Worm (Caenorhabditis elegans) whole organism, early embryonic: ENCODE data around the gene Y71H2B.4.
"Not testable (repeated sequence)": the region's sequence is repeated elsewhere in the genome, so short reads cannot be mapped to it uniquely, and the experiment has no call there.

Experiments
- B0310.2 ChIP-seq: sonication (generic microtip); optimal IDR thresholded peaks from 2 replicates; lab custom pipeline; 2016; ENCODE audit warnings: mild to moderate bottlenecking, missing genetic modification characterization, missing compliant biosample characterization
- F13C5.2 ChIP-seq: sonication (generic microtip); optimal IDR thresholded peaks from 2 replicates; lab custom pipeline; 2017; ENCODE audit warnings: mild to moderate bottlenecking, missing genetic modification characterization, inconsistent platforms, missing compliant biosample characterization
- aly-1 ChIP-seq: sonication (generic microtip); optimal IDR thresholded peaks from 2 replicates; lab custom pipeline; 2016; ENCODE audit warnings: missing genetic modification characterization, missing compliant biosample characterization
- ama-1 ChIP-seq: fragments of 150-350 bp; optimal IDR thresholded peaks from 2 replicates; lab custom pipeline; 2014
- ceh-13 ChIP-seq: fragments of 200-800 bp; sonication (Bioruptor generic); optimal IDR thresholded peaks from 2 replicates; lab custom pipeline; 2018; ENCODE audit warnings: mild to moderate bottlenecking, missing genetic modification characterization, missing compliant biosample characterization
- ceh-36 ChIP-seq: sonication (generic microtip); optimal IDR thresholded peaks from 2 replicates; lab custom pipeline; 2016; ENCODE audit warnings: missing genetic modification characterization, inconsistent platforms, missing compliant biosample characterization
- ets-7 ChIP-seq: sonication (generic microtip); optimal IDR thresholded peaks from 2 replicates; lab custom pipeline; 2016; ENCODE audit warnings: missing genotype, missing genetic modification characterization, missing compliant biosample characterization
- flt-1 ChIP-seq: fragments of 200-800 bp; sonication (Bioruptor generic); IDR thresholded peaks from 2 replicates; pipeline ENCODE4 v1.3.6; 2022; ENCODE audit warnings: missing genetic modification characterization, missing compliant biosample characterization
- hmbx-1 ChIP-seq: sonication (generic microtip); optimal IDR thresholded peaks from 2 replicates; lab custom pipeline; 2016; ENCODE audit warnings: mild to moderate bottlenecking, missing genetic modification characterization, missing compliant biosample characterization
- hmg-4 ChIP-seq: fragments of 200-800 bp; sonication (Bioruptor generic); optimal IDR thresholded peaks from 2 replicates; lab custom pipeline; 2018; ENCODE audit warnings: mild to moderate bottlenecking, missing genetic modification characterization, missing compliant biosample characterization
- hnd-1 ChIP-seq: sonication (generic microtip); optimal IDR thresholded peaks from 2 replicates; lab custom pipeline; 2016; ENCODE audit warnings: missing genetic modification characterization, missing compliant biosample characterization
- pes-1 ChIP-seq: fragments of 200-800 bp; sonication (Bioruptor generic); IDR thresholded peaks from 2 replicates; pipeline ENCODE4 v1.3.6; 2022; ENCODE audit warnings: missing genetic modification reagents, missing genetic modification characterization, missing compliant biosample characterization
- scrt-1 ChIP-seq: fragments of 200-800 bp; sonication (Bioruptor generic); IDR thresholded peaks from 2 replicates; pipeline ENCODE4 v1.3.6; 2022; ENCODE audit warnings: missing genetic modification characterization, missing compliant biosample characterization
- sea-1 ChIP-seq: fragments of 200-800 bp; sonication (Bioruptor generic); conservative IDR thresholded peaks from 2 replicates; pipeline ENCODE4 v1.3.6; 2022; ENCODE audit warnings: missing genetic modification characterization, missing compliant biosample characterization
- tbx-11 ChIP-seq: fragments of 200-800 bp; sonication (Bioruptor generic); IDR thresholded peaks from 2 replicates; pipeline ENCODE4 v1.3.6; 2022; ENCODE audit warnings: missing genetic modification characterization, missing compliant biosample characterization
- tbx-37 ChIP-seq: fragments of 200-800 bp; sonication (Bioruptor generic); conservative IDR thresholded peaks from 2 replicates; pipeline ENCODE4 v1.3.6; 2022; ENCODE audit warnings: missing genetic modification reagents, missing genetic modification characterization, missing compliant biosample characterization
- tra-4 ChIP-seq: sonication (generic microtip); optimal IDR thresholded peaks from 2 replicates; lab custom pipeline; 2017; ENCODE audit warnings: missing genetic modification characterization, missing compliant biosample characterization

The Y71H2B.4 gene

DNA sequence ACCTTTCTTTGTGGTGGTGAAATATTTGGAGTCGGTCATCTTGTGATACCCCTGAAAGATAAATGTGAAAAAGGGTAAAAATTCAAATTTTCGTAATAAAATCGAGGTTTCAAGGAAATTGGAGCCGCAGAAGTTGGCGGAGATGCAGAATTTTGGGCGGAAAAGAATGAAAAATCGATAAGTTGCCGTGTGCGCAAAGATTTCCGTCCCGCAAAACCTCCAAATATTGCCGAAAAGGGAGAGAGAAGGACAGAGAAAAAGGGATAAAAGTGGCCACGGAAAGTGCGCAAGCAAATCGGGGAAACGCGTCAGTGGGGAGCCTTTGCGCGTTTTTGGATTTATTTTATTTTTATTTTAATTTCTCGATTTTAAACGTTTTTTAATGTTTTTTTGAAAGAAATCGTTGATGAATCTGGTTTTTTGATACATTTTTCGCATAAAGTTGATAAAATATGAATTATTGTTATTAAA lies 21.7 kb upstream of the Y71H2B.4 start, which contains the start of gene apb-1:
apb-1 (minus strand) TSS at position 51 of the 471 bp plus-strand sequence.
- TF ChIP-seq F13C5.2 (tag; lab: Kevin White, UChicago) (peak; percentile 88), scrt-1 (0 out of 2 replicates have a peak, but pooled peaks have one; percentile 50), ceh-36 (tag; lab: Kevin White, UChicago) (peak; percentile 42), tra-4 (tag; lab: Kevin White, UChicago) (no peak), hnd-1 (tag; lab: Kevin White, UChicago) (no peak), ceh-13 (GFP tag; lab: Kevin White, UChicago) (no peak), aly-1 (tag; lab: Kevin White, UChicago) (no peak), ets-7 (tag; lab: Kevin White, UChicago) (no peak), pes-1 (GFP tag; lab: Robert Waterston, UW) (peak; percentile 74), hmbx-1 (tag; lab: Kevin White, UChicago) (no peak), tbx-37 (0 out of 2 replicates have a peak, but pooled peaks have one; percentile 38), flt-1 (GFP tag; lab: Robert Waterston, UW) (peak; percentile 68), ama-1 (lab: Kevin White, UChicago) (no peak), hmg-4 (GFP tag; lab: Kevin White, UChicago) (peak; percentile 75), B0310.2 (no peak), tbx-11 (GFP tag; lab: Robert Waterston, UW) (peak; percentile 65; the same call in 1 of the 2 replicates), sea-1 (GFP tag; lab: Robert Waterston, UW) (0 out of 2 replicates have a peak, but pooled peaks have one; percentile 11)

DNA sequence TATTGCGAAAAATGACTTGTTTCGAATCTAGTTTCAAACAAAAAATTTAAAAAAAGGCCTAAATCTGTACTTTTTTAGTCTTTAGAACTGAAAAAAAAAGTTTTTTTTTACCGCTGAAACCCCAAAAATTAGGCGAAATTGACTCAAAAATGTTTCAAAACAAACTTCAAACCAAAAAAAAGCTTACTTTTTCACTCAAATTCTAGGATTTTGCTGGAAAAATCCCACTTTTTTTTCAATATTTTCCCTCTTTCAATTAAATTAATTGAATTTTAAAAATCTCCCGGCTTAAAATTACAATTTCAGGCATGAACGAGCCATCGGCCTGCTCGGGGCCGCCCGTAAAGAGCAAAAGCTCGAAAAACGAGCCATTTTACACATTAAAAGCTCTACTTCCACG lies 21.0 kb upstream of the Y71H2B.4 start, which contains the start of gene mdt-19:
mdt-19 (plus strand) TSS at position 301 of the 400 bp plus-strand sequence.
- TF ChIP-seq hmg-4 (GFP tag; lab: Kevin White, UChicago), result no peak
- no peak for TF ChIP-seq sea-1 (GFP tag; lab: Robert Waterston, UW)
- no peak for TF ChIP-seq scrt-1
- TF ChIP-seq ets-7 (tag; lab: Kevin White, UChicago), result no peak
- TF ChIP-seq tbx-37, result no peak
- no peak for TF ChIP-seq pes-1 (GFP tag; lab: Robert Waterston, UW)
- no peak for TF ChIP-seq ama-1 (lab: Kevin White, UChicago)

DNA sequence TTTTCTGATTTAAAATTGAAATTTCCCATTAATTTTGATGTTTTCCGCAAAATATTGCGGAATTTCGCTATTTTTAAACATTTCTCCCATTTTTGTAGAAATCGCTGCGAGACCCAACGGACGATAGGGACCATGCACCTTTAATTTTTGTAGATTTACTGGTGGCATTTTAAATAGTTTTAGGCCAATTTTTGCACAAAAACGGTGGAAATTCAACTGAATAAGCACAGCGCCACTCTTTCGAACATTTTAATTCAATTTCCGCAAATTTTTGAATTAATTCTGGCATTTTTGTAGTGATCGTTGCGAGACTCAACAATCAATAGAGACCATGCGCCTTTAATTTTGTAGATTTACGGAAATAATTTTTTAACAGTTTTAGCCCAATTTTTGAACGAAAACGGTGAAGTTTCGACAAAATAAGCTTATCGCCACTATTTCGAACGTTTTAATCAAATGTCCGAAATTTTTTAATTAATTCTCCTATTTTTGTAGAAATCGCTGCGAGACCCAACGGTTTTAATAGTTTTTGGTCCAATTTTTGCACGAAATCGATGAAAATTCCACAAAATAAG lies 20.2 kb upstream of the Y71H2B.4 start:
- TF ChIP-seq hnd-1 (tag; lab: Kevin White, UChicago), result no peak
- TF ChIP-seq B0310.2, result no peak
- no peak for TF ChIP-seq ceh-13 (GFP tag; lab: Kevin White, UChicago)
- no peak for TF ChIP-seq tra-4 (tag; lab: Kevin White, UChicago)
- TF ChIP-seq hmg-4 (GFP tag; lab: Kevin White, UChicago), result no peak
- TF ChIP-seq flt-1 (GFP tag; lab: Robert Waterston, UW), result no peak
- no peak for TF ChIP-seq sea-1 (GFP tag; lab: Robert Waterston, UW)
- no peak for TF ChIP-seq F13C5.2 (tag; lab: Kevin White, UChicago)
- no peak for TF ChIP-seq ceh-36 (tag; lab: Kevin White, UChicago)
- TF ChIP-seq pes-1 (GFP tag; lab: Robert Waterston, UW), result no peak
- TF ChIP-seq scrt-1, result no peak
- TF ChIP-seq hmbx-1 (tag; lab: Kevin White, UChicago), result no peak
- no peak for TF ChIP-seq ets-7 (tag; lab: Kevin White, UChicago)
- TF ChIP-seq aly-1 (tag; lab: Kevin White, UChicago), result no peak

DNA sequence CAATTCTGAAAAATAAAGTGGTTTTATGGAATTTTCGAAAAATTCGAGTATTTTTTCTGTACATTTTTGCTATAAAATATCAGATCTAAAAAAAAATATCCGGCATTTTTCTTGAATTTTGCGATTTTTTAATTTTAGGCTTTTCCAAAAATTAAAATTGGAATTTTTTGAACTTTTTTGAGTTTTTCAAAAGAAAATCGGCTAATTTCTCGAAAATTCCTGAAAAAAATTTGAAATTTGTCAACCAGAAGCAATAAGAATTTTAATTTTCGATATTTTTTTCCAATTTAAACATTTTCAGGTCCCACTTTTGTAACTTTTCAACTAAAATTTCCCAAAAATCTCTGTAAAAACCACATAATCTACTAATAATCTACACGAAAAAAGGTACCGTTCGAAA lies 15.1 kb upstream of the Y71H2B.4 start, which contains the start of gene Y71H2B.11:
Y71H2B.11 (plus strand) TSS at position 301 of the 400 bp plus-strand sequence.
- TF ChIP-seq ama-1 (lab: Kevin White, UChicago), result no peak

DNA sequence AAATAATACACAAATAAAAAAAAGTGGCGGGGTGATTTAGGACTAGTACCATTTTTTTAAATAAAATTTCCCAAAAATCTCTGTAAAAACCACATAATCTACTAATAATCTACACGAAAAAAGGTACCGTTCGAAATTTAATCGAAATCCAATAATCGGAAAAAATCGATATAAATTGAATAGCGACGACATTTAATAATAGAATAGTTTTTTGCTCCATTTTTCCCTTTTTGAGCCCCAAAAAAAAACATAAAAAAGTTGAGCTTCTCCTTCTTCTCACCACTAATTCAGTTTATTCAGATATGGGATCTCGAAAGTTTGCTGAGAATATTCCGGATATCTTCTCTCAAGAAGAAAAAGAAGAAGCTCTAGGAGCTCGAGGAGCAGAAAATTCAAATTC lies 11.0 kb upstream of the Y71H2B.4 start, which contains the start of gene Y71H2B.5:
Y71H2B.5 (plus strand) TSS at position 301 of the 400 bp plus-strand sequence.
- TF ChIP-seq hmg-4 (GFP tag; lab: Kevin White, UChicago); ama-1 (lab: Kevin White, UChicago); tra-4 (tag; lab: Kevin White, UChicago): not testable (repeated sequence)

DNA sequence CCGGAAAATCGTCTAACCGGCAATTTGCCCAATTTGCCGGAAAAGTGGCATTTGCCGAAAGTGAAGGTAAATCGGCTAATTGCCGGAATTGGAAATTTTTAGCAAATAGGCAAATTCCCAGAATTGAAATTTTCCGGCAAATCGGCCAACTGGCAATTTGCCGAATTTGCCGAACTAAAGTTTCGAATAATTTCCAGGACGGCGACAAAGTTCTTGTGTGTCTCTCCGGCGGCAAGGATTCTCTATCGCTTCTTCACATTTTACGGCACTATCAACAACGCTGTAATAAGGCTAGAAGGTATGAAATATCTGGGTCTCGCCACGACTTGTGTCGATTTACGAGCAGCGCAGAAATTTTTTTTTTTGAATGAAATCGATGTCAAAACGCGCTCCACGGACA lies 2.6 kb upstream of the Y71H2B.4 start:
- TF ChIP-seq scrt-1, result no peak
- no peak for TF ChIP-seq hnd-1 (tag; lab: Kevin White, UChicago)
- TF ChIP-seq tra-4 (tag; lab: Kevin White, UChicago), result no peak
- no peak for TF ChIP-seq hmg-4 (GFP tag; lab: Kevin White, UChicago)
- no peak for TF ChIP-seq ceh-36 (tag; lab: Kevin White, UChicago)
- no peak for TF ChIP-seq hmbx-1 (tag; lab: Kevin White, UChicago)
- TF ChIP-seq tbx-11 (GFP tag; lab: Robert Waterston, UW), result no peak
- TF ChIP-seq F13C5.2 (tag; lab: Kevin White, UChicago), result no peak
- TF ChIP-seq ets-7 (tag; lab: Kevin White, UChicago), result no peak
- no peak for TF ChIP-seq pes-1 (GFP tag; lab: Robert Waterston, UW)
- TF ChIP-seq B0310.2, result no peak
- TF ChIP-seq tbx-37, result no peak
- no peak for TF ChIP-seq ama-1 (lab: Kevin White, UChicago)
- no peak for TF ChIP-seq sea-1 (GFP tag; lab: Robert Waterston, UW)
- TF ChIP-seq flt-1 (GFP tag; lab: Robert Waterston, UW), result no peak

DNA sequence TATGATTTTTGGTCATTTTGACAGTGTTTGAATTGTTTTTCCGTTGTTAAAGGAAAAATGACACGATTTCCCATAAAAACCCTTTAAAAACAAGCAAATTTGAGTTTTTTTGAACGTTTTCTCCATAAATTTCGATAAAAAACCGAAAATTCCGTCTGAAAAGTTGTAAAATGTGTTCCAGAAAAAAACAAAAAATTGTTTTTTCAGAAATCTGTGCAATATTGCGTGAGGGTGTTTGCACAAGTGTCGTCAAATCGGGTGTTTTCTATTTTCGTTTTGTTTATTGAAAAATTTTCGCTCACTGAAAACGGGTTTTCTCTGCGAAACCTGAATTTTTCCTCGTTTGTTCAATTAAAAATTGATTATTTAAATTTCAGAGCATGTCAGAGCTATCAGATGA lies 796 bp downstream of the Y71H2B.4 start, which contains the start of gene ppfr-4:
ppfr-4 (plus strand) TSS at position 378 of the 400 bp plus-strand sequence.
- no peak for TF ChIP-seq F13C5.2 (tag; lab: Kevin White, UChicago)
- no peak for TF ChIP-seq pes-1 (GFP tag; lab: Robert Waterston, UW)
- TF ChIP-seq hnd-1 (tag; lab: Kevin White, UChicago), result no peak
- TF ChIP-seq ama-1 (lab: Kevin White, UChicago), result no peak
- TF ChIP-seq B0310.2, result no peak
